Worm (Caenorhabditis elegans): ENCODE results near the gene haao-1.

The haao-1 gene

ce11 chrV:9506931-9507330, 2.2 kb downstream of the haao-1 start:
- peak in 1 of 2 experiments; percentile 40 for TF ChIP-seq lin-35 (GFP tag; optimal IDR thresholded peaks at IDR 0.05)
- TF ChIP-seq nhr-20 (tag; optimal IDR thresholded peaks at IDR 0.05): peak; percentile 30
- TF ChIP-seq hpl-2 (GFP tag; optimal IDR thresholded peaks at IDR 0.05): no peak
- TF ChIP-seq nhr-90 (tag; optimal IDR thresholded peaks at IDR 0.05; ENCODE audit: poor library complexity): peak; percentile 2
- peak in 1 of 2 experiments; percentile 11 for TF ChIP-seq mdl-1 (tag; optimal IDR thresholded peaks at IDR 0.05)
- TF ChIP-seq elt-2 (tag; optimal IDR thresholded peaks at IDR 0.05): peak; percentile 72

- TF ChIP-seq lin-35 (GFP tag; optimal IDR thresholded peaks at IDR 0.05) (peak in 1 of 2 experiments; percentile 12), fkh-4 (tag; optimal IDR thresholded peaks at IDR 0.05; ENCODE audit: borderline replicate concordance) (no peak), nhr-19 (GFP tag; conservative IDR thresholded peaks at IDR 0.05) (no peak), nhr-20 (tag; optimal IDR thresholded peaks at IDR 0.05) (peak; percentile 13), efl-1 (optimal IDR thresholded peaks at IDR 0.05) (no peak), efl-1 (GFP tag; optimal IDR thresholded peaks at IDR 0.05 in 1 of 2) (peak in 1 of 2 experiments; percentile 51), ceh-88 (GFP tag; IDR thresholded peaks at IDR 0.05) (no peak), elt-2 (tag; optimal IDR thresholded peaks at IDR 0.05) (peak; percentile 12), elt-3 (tag; optimal IDR thresholded peaks at IDR 0.05) (peak in 1 of 6 experiments; percentile 4), nhr-90 (tag; optimal IDR thresholded peaks at IDR 0.05; ENCODE audit: poor library complexity) (no peak), unc-98 (GFP tag; IDR thresholded peaks at IDR 0.05) (no peak)
Observed at ce11 chrV:9507742-9508141, 3.0 kb downstream of the haao-1 start, which contains the start of gene acs-14. Gene acs-14 (plus strand): TSS chrV:9508132.

ce11 chrV:9509597-9509996, 4.9 kb downstream of the haao-1 start:
- no peak for TF ChIP-seq unc-86 (tag; optimal IDR thresholded peaks at IDR 0.05)
- no peak for TF ChIP-seq mef-2 (tag; optimal IDR thresholded peaks at IDR 0.05)
- TF ChIP-seq mab-9 (GFP tag; IDR thresholded peaks at IDR 0.05): no peak
- TF ChIP-seq efl-3 (GFP tag; optimal IDR thresholded peaks at IDR 0.05): no peak
- no peak for TF ChIP-seq C16A3.4 (tag; optimal IDR thresholded peaks at IDR 0.05)
- no peak for TF ChIP-seq ceh-90 (tag; optimal IDR thresholded peaks at IDR 0.05)
- no peak for TF ChIP-seq mep-1 (tag; optimal IDR thresholded peaks at IDR 0.05)
- TF ChIP-seq fkh-4 (tag; optimal IDR thresholded peaks at IDR 0.05; ENCODE audit: borderline replicate concordance): no peak
- TF ChIP-seq nhr-47 (tag; optimal IDR thresholded peaks at IDR 0.05): no peak
- TF ChIP-seq ama-1 (optimal IDR thresholded peaks at IDR 0.05): no peak
- TF ChIP-seq ztf-4 (tag; optimal IDR thresholded peaks at IDR 0.05): no peak
- no peak for TF ChIP-seq fkh-8 (tag; optimal IDR thresholded peaks at IDR 0.05)
- no peak for TF ChIP-seq alr-1 (tag; optimal IDR thresholded peaks at IDR 0.05; ENCODE audit: borderline replicate concordance)
- TF ChIP-seq unc-62 (GFP tag; optimal IDR thresholded peaks at IDR 0.05): no peak
- no peak for TF ChIP-seq lin-15B (tag; optimal IDR thresholded peaks at IDR 0.05)
- TF ChIP-seq aly-2 (tag; optimal IDR thresholded peaks at IDR 0.05): no peak
- TF ChIP-seq tbx-2 (tag; optimal IDR thresholded peaks at IDR 0.05): no peak

ce11 chrV:9513590-9513989, 8.9 kb downstream of the haao-1 start, which contains the start of gene eif-2Bdelta:
Gene eif-2Bdelta (plus strand): TSS chrV:9513824.
- TF ChIP-seq fos-1 (tag; optimal IDR thresholded peaks at IDR 0.05) (no peak), isw-1 (GFP tag; IDR thresholded peaks at IDR 0.05) (peak; percentile 59), ceh-90 (tag; optimal IDR thresholded peaks at IDR 0.05) (peak; percentile 9), lin-13 (GFP tag; optimal IDR thresholded peaks at IDR 0.05) (no peak), lin-15B (tag; optimal IDR thresholded peaks at IDR 0.05) (no peak), ceh-82 (tag; optimal IDR thresholded peaks at IDR 0.05) (peak; percentile 20 to 45 (median 45)), snpc-4 (tag; optimal IDR thresholded peaks at IDR 0.05) (peak; percentile 54), sox-4 (tag; optimal IDR thresholded peaks at IDR 0.05) (peak; percentile 63), zag-1 (tag; optimal IDR thresholded peaks at IDR 0.05) (no peak), dpl-1 (GFP tag; optimal IDR thresholded peaks at IDR 0.05) (peak; percentile 57 to 76 (median 71)), sup-37 (GFP tag; optimal IDR thresholded peaks at IDR 0.05) (no peak), zip-4 (GFP tag; optimal IDR thresholded peaks at IDR 0.05) (peak; percentile 27), hpl-2 (GFP tag; optimal IDR thresholded peaks at IDR 0.05) (no peak), mef-2 (tag; optimal IDR thresholded peaks at IDR 0.05) (no peak), mab-9 (GFP tag; IDR thresholded peaks at IDR 0.05) (no peak), nhr-76 (tag; optimal IDR thresholded peaks at IDR 0.05) (no peak), grh-1 (GFP tag; IDR thresholded peaks at IDR 0.05) (no peak), hlh-17 (GFP tag; optimal IDR thresholded peaks at IDR 0.05; ENCODE audit: borderline replicate concordance) (no peak), tbx-2 (tag; optimal IDR thresholded peaks at IDR 0.05) (peak; percentile 75), nhr-77 (tag; optimal IDR thresholded peaks at IDR 0.05) (no peak), nhr-20 (tag; optimal IDR thresholded peaks at IDR 0.05) (peak; percentile 70), mep-1 (tag; optimal IDR thresholded peaks at IDR 0.05) (peak; percentile 90), lsy-2 (tag; optimal IDR thresholded peaks at IDR 0.05) (peak; percentile 71 to 84), lin-35 (GFP tag; optimal IDR thresholded peaks at IDR 0.05) (peak; percentile 49 to 76), ztf-4 (tag; optimal IDR thresholded peaks at IDR 0.05) (no peak), nhr-11 (tag; optimal IDR thresholded peaks at IDR 0.05) (no peak), F16B12.6 (tag; optimal IDR thresholded peaks at IDR 0.05) (no peak), lin-39 (tag; optimal IDR thresholded peaks at IDR 0.05) (peak; percentile 67)

Measured in whole organism, L1 larva.